Fruit fly (Drosophila melanogaster) whole organism, wandering third instar larva: Measurements from ENCODE around the gene CG13002.

ENCODE experiments used
- Abd-B ChIP-seq: fragments of >200 bp; optimal IDR thresholded peaks from 2 replicates; lab custom pipeline; 2017; ENCODE audit warnings: missing biosample characterization, missing genetic modification characterization
- CG32264 ChIP-seq: fragments of 200-800 bp; sonication (Bioruptor generic); optimal IDR thresholded peaks from 2 replicates; lab custom pipeline; 2016; ENCODE audit warnings: missing biosample characterization, missing genetic modification characterization
- CrebA ChIP-seq: fragments of 200-800 bp; sonication (Bioruptor generic); optimal IDR thresholded peaks from 2 replicates; lab custom pipeline; 2016; ENCODE audit warnings: missing biosample characterization, mild to moderate bottlenecking, missing genetic modification characterization, borderline replicate concordance
- Dfd ChIP-seq: fragments of >200 bp; optimal IDR thresholded peaks from 2 replicates; lab custom pipeline; 2017; ENCODE audit warnings: missing biosample characterization, missing genetic modification characterization
- Dif ChIP-seq: fragments of 200-275, 200-300 bp; sonication (Bioruptor generic); optimal IDR thresholded peaks from 2 replicates; lab custom pipeline; 2018; ENCODE audit warnings: missing biosample characterization, missing genetic modification characterization; ENCODE audit not compliant: partially characterized antibody
- GATAd ChIP-seq: sonication (Bioruptor generic); optimal IDR thresholded peaks from 2 replicates; lab custom pipeline; 2016; ENCODE audit warnings: missing biosample characterization, missing genetic modification characterization
- HLH106 ChIP-seq: fragments of 200-800 bp; optimal IDR thresholded peaks from 3 replicates; lab custom pipeline; 2019; ENCODE audit warnings: missing biosample characterization, mild to moderate bottlenecking, missing genetic modification characterization, moderate library complexity
- Hr78 ChIP-seq: fragments of >200 bp; optimal IDR thresholded peaks from 2 replicates; lab custom pipeline; 2017; ENCODE audit warnings: missing biosample characterization, missing genetic modification characterization
- Hr83 ChIP-seq: fragments of 200-300 bp; sonication (Bioruptor generic); optimal IDR thresholded peaks from 2 replicates; lab custom pipeline; 2016; ENCODE audit warnings: missing biosample characterization, mild to moderate bottlenecking, missing genetic modification characterization, moderate library complexity; ENCODE audit not compliant: poor library complexity, severe bottlenecking
- Jra ChIP-seq: sonication (Bioruptor generic); optimal IDR thresholded peaks from 2 replicates; lab custom pipeline; 2016; ENCODE audit warnings: missing biosample characterization, missing genetic modification characterization
- Mio ChIP-seq: sonication (Bioruptor generic); optimal IDR thresholded peaks from 2 replicates; lab custom pipeline; 2016; ENCODE audit warnings: missing biosample characterization, missing genetic modification characterization
- Myc ChIP-seq: fragments of >200 bp; optimal IDR thresholded peaks from 2 replicates; lab custom pipeline; 2017
- N ChIP-seq: fragments of >200 bp; optimal IDR thresholded peaks from 2 replicates; lab custom pipeline; 2018; ENCODE audit warnings: missing biosample characterization, missing external identifiers, missing genetic modification characterization
- Rel ChIP-seq, 2 experiments: fragments of 200-800 bp; sonication (Bioruptor generic) in 1 of 2; optimal IDR thresholded peaks; 2 replicates in 1 of 2; 3 replicates in 1 of 2; lab custom pipeline; 2016 to 2019; ENCODE audit warnings: mild to moderate bottlenecking in 2 of 2, missing biosample characterization in 2 of 2, missing genetic modification characterization in 2 of 2, moderate library complexity in 1 of 2
- Sp1 ChIP-seq: fragments of 200-800 bp; sonication (Bioruptor generic); optimal IDR thresholded peaks from 3 replicates; lab custom pipeline; 2019; ENCODE audit warnings: missing biosample characterization, mild to moderate bottlenecking, missing genetic modification characterization, moderate library complexity
- Vsx2 ChIP-seq: fragments of 200-300, 225-300 bp; sonication (Bioruptor generic); optimal IDR thresholded peaks from 2 replicates; lab custom pipeline; 2018; ENCODE audit warnings: missing biosample characterization, missing genetic modification characterization; ENCODE audit not compliant: partially characterized antibody
- br ChIP-seq: fragments of 200-800 bp; sonication (Bioruptor generic); optimal IDR thresholded peaks from 2 replicates; lab custom pipeline; 2016; ENCODE audit warnings: missing biosample characterization, missing genetic modification characterization
- brk ChIP-seq: fragments of 200-800 bp; sonication (Bioruptor generic); optimal IDR thresholded peaks from 2 replicates; lab custom pipeline; 2016; ENCODE audit warnings: missing biosample characterization, mild to moderate bottlenecking, missing genetic modification characterization
- dsf ChIP-seq: sonication (Bioruptor generic); optimal IDR thresholded peaks from 2 replicates; lab custom pipeline; 2016; ENCODE audit warnings: missing biosample characterization, missing genetic modification characterization, borderline replicate concordance
- fru ChIP-seq: fragments of 200-800 bp; sonication (Bioruptor generic); optimal IDR thresholded peaks from 3 replicates; lab custom pipeline; 2016; ENCODE audit warnings: missing biosample characterization, mild to moderate bottlenecking, missing genetic modification characterization
- h ChIP-seq: fragments of 200-800 bp; sonication (Bioruptor generic); optimal IDR thresholded peaks from 3 replicates; lab custom pipeline; 2016; ENCODE audit warnings: missing biosample characterization, mild to moderate bottlenecking, missing genetic modification characterization
- jim ChIP-seq: fragments of 175-275, 200-325 bp; sonication (Bioruptor generic); optimal IDR thresholded peaks from 2 replicates; lab custom pipeline; 2016; ENCODE audit warnings: missing biosample characterization, mild to moderate bottlenecking, missing genetic modification characterization
- lola ChIP-seq: fragments of >200 bp; optimal IDR thresholded peaks from 2 replicates; lab custom pipeline; 2017; ENCODE audit warnings: missing biosample characterization, missing genetic modification characterization
- pan ChIP-seq: fragments of >200 bp; optimal IDR thresholded peaks from 2 replicates; lab custom pipeline; 2017
- psq ChIP-seq: fragments of 200-800 bp; sonication (Bioruptor generic); optimal IDR thresholded peaks from 3 replicates; lab custom pipeline; 2017; ENCODE audit warnings: missing biosample characterization, mild to moderate bottlenecking, missing genetic modification characterization, moderate library complexity
- rgr ChIP-seq: fragments of 200-800 bp; sonication (Bioruptor generic); optimal IDR thresholded peaks from 3 replicates; lab custom pipeline; 2016; ENCODE audit warnings: missing biosample characterization, mild to moderate bottlenecking, missing genetic modification characterization
- tai ChIP-seq: sonication (Bioruptor generic); optimal IDR thresholded peaks from 2 replicates; lab custom pipeline; 2016; ENCODE audit warnings: missing biosample characterization, missing genetic modification characterization
- usp ChIP-seq: fragments of >200 bp; optimal IDR thresholded peaks from 2 replicates; lab custom pipeline; 2017; ENCODE audit warnings: missing biosample characterization, missing genetic modification characterization

Gene CG13002

DNA sequence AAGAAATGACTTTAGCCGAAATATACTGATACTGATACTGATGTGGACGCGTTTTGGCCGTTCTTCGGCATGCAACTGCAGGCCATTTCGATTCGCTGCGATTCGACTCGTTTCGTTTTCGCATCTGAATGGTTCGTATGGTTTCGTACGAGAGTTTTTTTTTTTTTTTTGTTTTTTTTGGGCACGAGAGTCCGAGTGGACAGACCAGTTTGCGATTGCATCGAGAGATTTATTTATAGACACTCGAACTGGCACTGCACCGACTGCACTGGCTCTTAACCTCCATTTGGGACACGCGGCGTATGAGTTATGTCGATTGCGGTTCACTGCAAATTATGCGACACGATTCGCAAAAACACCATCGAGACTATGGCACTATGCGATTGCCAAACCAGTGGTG, 16.5 kb downstream of the CG13002 start:
- TF ChIP-seq CrebA (no peak), Abd-B (GFP tag; lab: Kevin White, UChicago) (no peak), usp (GFP tag; lab: Kevin White, UChicago) (no peak), rgr (GFP tag; lab: Kevin White, UChicago) (no peak), h (GFP tag; lab: Kevin White, UChicago) (no peak), tai (no peak), Hr83 (GFP tag; lab: Kevin White, UChicago) (no peak), CG32264 (GFP tag; lab: Kevin White, UChicago) (no peak), GATAd (GFP tag; lab: Kevin White, UChicago) (no peak), Hr78 (GFP tag; lab: Kevin White, UChicago) (no peak), fru (GFP tag; lab: Kevin White, UChicago) (no peak), psq (GFP tag; lab: Kevin White, UChicago) (no peak), dsf (GFP tag; lab: Kevin White, UChicago) (no peak), N (no peak), brk (no peak), Mio (GFP tag; lab: Kevin White, UChicago) (no peak), Sp1 (GFP tag; lab: Kevin White, UChicago) (no peak), Dfd (GFP tag; lab: Kevin White, UChicago) (no peak)

DNA sequence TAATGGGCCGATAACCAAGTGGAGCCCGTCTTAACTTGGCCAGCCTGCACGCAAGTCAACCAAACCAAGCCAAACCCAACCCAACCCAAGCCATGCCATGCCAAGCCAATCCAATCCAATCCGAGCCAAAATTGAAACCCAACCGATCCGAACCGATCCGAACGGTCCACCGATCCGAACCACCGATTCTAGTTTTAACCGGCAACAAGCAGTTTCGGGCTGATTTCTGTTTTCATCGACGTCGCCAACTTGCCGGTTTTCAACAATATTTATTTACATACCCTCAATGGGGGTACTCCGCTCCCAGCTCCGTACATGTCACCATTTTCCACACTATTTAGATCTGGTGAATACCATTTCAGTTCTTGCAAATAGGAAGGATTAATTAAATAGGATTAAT, 17.4 kb downstream of the CG13002 start:
- TF ChIP-seq fru (GFP tag; lab: Kevin White, UChicago) (no peak), Jra (GFP tag; lab: Kevin White, UChicago) (no peak), brk (no peak), psq (GFP tag; lab: Kevin White, UChicago) (no peak), CG32264 (GFP tag; lab: Kevin White, UChicago) (no peak), pan (no peak), N (no peak), br (GFP tag; lab: Kevin White, UChicago) (no peak), Myc (lab: Kevin White, UChicago) (no peak)

dm6 chrX:16907675-16908074, 18.1 kb downstream of the CG13002 start:
- TF ChIP-seq br (GFP tag; lab: Kevin White, UChicago) (no peak), Hr83 (GFP tag; lab: Kevin White, UChicago) (no peak), tai (no peak), usp (GFP tag; lab: Kevin White, UChicago) (no peak), HLH106 (tag; lab: Kevin White, UChicago) (no peak), Jra (GFP tag; lab: Kevin White, UChicago) (no peak), pan (no peak), Mio (GFP tag; lab: Kevin White, UChicago) (no peak), fru (GFP tag; lab: Kevin White, UChicago) (no peak), lola (GFP tag; lab: Kevin White, UChicago) (no peak), dsf (GFP tag; lab: Kevin White, UChicago) (no peak), psq (GFP tag; lab: Kevin White, UChicago) (no peak), Hr78 (GFP tag; lab: Kevin White, UChicago) (no peak), Dif (GFP tag; lab: Kevin White, UChicago) (no peak), Myc (lab: Kevin White, UChicago) (no peak), Dfd (GFP tag; lab: Kevin White, UChicago) (no peak), jim (GFP tag; lab: Kevin White, UChicago) (no peak), Vsx2 (no peak)

- TF ChIP-seq br (GFP tag; lab: Kevin White, UChicago) (no peak), h (GFP tag; lab: Kevin White, UChicago) (no peak), Rel (GFP tag; optimal IDR thresholded peaks at IDR 0.05; lab: Kevin White, UChicago) (no peak), Rel (tag; optimal IDR thresholded peaks at IDR 0.05; lab: Kevin White, UChicago) (peak; percentile 44), lola (GFP tag; lab: Kevin White, UChicago) (no peak)
Observed at dm6 chrX:16909297-16909696, 19.7 kb downstream of the CG13002 start.

dm6 chrX:16909886-16910285, 20.3 kb downstream of the CG13002 start:
- TF ChIP-seq Rel (GFP tag; optimal IDR thresholded peaks at IDR 0.05; lab: Kevin White, UChicago) (no peak), Rel (tag; optimal IDR thresholded peaks at IDR 0.05; lab: Kevin White, UChicago) (peak; percentile 80), jim (GFP tag; lab: Kevin White, UChicago) (no peak), psq (GFP tag; lab: Kevin White, UChicago) (no peak)

DNA sequence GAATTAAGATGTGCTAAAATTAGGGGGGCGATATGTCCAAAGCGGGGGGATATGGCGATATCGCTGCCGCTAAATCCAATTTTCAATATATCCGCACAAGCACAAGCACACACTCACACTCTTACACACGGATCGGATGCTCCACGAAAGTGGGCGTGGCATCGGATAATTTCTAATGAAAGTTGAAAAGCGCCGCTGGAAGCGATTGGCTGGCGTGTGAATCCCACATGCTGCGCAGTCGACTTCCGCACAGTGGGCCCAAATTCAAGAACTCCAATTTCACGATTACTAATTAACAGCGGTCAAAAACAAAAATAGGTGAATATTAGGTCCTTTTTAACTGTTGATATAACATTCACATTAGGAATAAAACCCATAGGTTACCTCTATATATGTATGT, 22.4 kb downstream of the CG13002 start:
- TF ChIP-seq Rel (GFP tag; optimal IDR thresholded peaks at IDR 0.05; lab: Kevin White, UChicago) = no peak
- TF ChIP-seq Rel (tag; optimal IDR thresholded peaks at IDR 0.05; lab: Kevin White, UChicago) = peak; percentile 92
- no peak for TF ChIP-seq HLH106 (tag; lab: Kevin White, UChicago)
